Fruit fly (Drosophila melanogaster) Kc167 (cell line): ENCODE results near the gene Sh.

Source experiments
- Myc ChIP-seq: fragments of >200 bp; optimal IDR thresholded peaks from 2 replicates; lab custom pipeline; 2017; ENCODE audit warnings: missing external identifiers
- Sin3A ChIP-seq: fragments of >200 bp; optimal IDR thresholded peaks from 2 replicates; lab custom pipeline; 2018; ENCODE audit warnings: missing external identifiers
- h ChIP-seq: fragments of >200 bp; optimal IDR thresholded peaks from 3 replicates; lab custom pipeline; 2018; ENCODE audit warnings: missing external identifiers
- insv ChIP-seq: fragments of >200 bp; optimal IDR thresholded peaks from 3 replicates; lab custom pipeline; 2018; ENCODE audit warnings: missing external identifiers
- psq ChIP-seq: fragments of >200 bp; optimal IDR thresholded peaks from 2 replicates; lab custom pipeline; 2017; ENCODE audit warnings: missing external identifiers
- ttk ChIP-seq: sonication (Bioruptor generic); optimal IDR thresholded peaks from 2 replicates; lab custom pipeline; 2017; ENCODE audit warnings: missing external identifiers

Gene Sh

dm6 chrX:18023615-18024163 is 39.4 kb downstream of the Sh start, which contains the start of gene CG6867:
CG6867 (plus strand) TSS chrX:18023870.
- TF ChIP-seq h (lab: Kevin White, UChicago), result no peak
- TF ChIP-seq insv, result no peak
- no peak for TF ChIP-seq Myc (lab: Kevin White, UChicago)
- TF ChIP-seq Sin3A, result no peak
- TF ChIP-seq psq (lab: Kevin White, UChicago), result no peak
- TF ChIP-seq ttk, result no peak

- TF ChIP-seq Myc (lab: Kevin White, UChicago), result no peak
- TF ChIP-seq Sin3A, result no peak
- TF ChIP-seq ttk, result no peak
- TF ChIP-seq psq (lab: Kevin White, UChicago), result no peak
- no peak for TF ChIP-seq insv
- TF ChIP-seq h (lab: Kevin White, UChicago), result no peak
These were observed 44.5 kb downstream of the Sh start for dm6 chrX:18018437-18019100.

dm6 chrX:18014601-18015000 is 48.4 kb downstream of the Sh start:
- no peak for TF ChIP-seq ttk
- TF ChIP-seq Myc (lab: Kevin White, UChicago), result no peak
- no peak for TF ChIP-seq h (lab: Kevin White, UChicago)
- TF ChIP-seq Sin3A, result no peak
- TF ChIP-seq psq (lab: Kevin White, UChicago), result no peak
- TF ChIP-seq insv, result no peak

- no peak for TF ChIP-seq insv
- no peak for TF ChIP-seq Sin3A
- no peak for TF ChIP-seq Myc (lab: Kevin White, UChicago)
These were observed 53.6 kb downstream of the Sh start for dm6 chrX:18009438-18009837.

- TF ChIP-seq insv (no peak), ttk (no peak), psq (lab: Kevin White, UChicago) (no peak), Myc (lab: Kevin White, UChicago) (no peak), h (lab: Kevin White, UChicago) (no peak), Sin3A (no peak)
These were observed 55.5 kb downstream of the Sh start, which contains the start of gene CG12672 for dm6 chrX:18007506-18007905. CG12672 (minus strand) TSS chrX:18007606.

dm6 chrX:18003772-18004569 is 59.1 kb downstream of the Sh start:
- TF ChIP-seq ttk, result no peak
- no peak for TF ChIP-seq Myc (lab: Kevin White, UChicago)
- no peak for TF ChIP-seq Sin3A
- TF ChIP-seq psq (lab: Kevin White, UChicago), result no peak
- no peak for TF ChIP-seq insv
- no peak for TF ChIP-seq h (lab: Kevin White, UChicago)

- TF ChIP-seq Sin3A, result no peak
- no peak for TF ChIP-seq insv
- TF ChIP-seq psq (lab: Kevin White, UChicago), result no peak
- no peak for TF ChIP-seq ttk
- no peak for TF ChIP-seq h (lab: Kevin White, UChicago)
- no peak for TF ChIP-seq Myc (lab: Kevin White, UChicago)
These were observed 67.5 kb downstream of the Sh start for dm6 chrX:17995535-17995934.

dm6 chrX:17968134-17968533 is 94.9 kb downstream of the Sh start:
- TF ChIP-seq h (lab: Kevin White, UChicago) (no peak), Myc (lab: Kevin White, UChicago) (no peak), ttk (no peak), Sin3A (no peak), psq (lab: Kevin White, UChicago) (no peak), insv (no peak)

dm6 chrX:17967046-17967445 is 96.0 kb downstream of the Sh start:
- TF ChIP-seq insv (no peak), Myc (lab: Kevin White, UChicago) (no peak), psq (lab: Kevin White, UChicago) (no peak), Sin3A (no peak), h (lab: Kevin White, UChicago) (no peak), ttk (no peak)

dm6 chrX:17963008-17963744 is 99.9 kb downstream of the Sh start:
- TF ChIP-seq insv, result no peak

dm6 chrX:17940677-17941076 is 122.4 kb downstream of the Sh start:
- TF ChIP-seq h (lab: Kevin White, UChicago) (no peak), psq (lab: Kevin White, UChicago) (no peak), Myc (lab: Kevin White, UChicago) (no peak), Sin3A (no peak), insv (no peak), ttk (no peak)

dm6 chrX:17924034-17924433 is 139.0 kb downstream of the Sh start:
- TF ChIP-seq h (lab: Kevin White, UChicago), result no peak
- no peak for TF ChIP-seq ttk
- no peak for TF ChIP-seq Myc (lab: Kevin White, UChicago)
- no peak for TF ChIP-seq insv
- TF ChIP-seq Sin3A, result no peak
- TF ChIP-seq psq (lab: Kevin White, UChicago), result no peak
